In genomic region chr3L:4393642-4394041, dm6 we compare ENCODE assay signal across 3 fruit fly cellular contexts.
TF ChIP-seq lines count a peak whose summit lies in the region.

No protein-coding gene starts in this region.

- TF ChIP-seq CTCF in whole organism, embryonic (GFP tag; optimal IDR thresholded peaks at IDR 0.05; lab: Kevin White, UChicago), result no peak

TF ChIP-seq in whole organism, embryonic, 481 proteins besides CTCF, POLR2A, EP300 and RAD21:
- no peak for TF ChIP-seq CG2116 (GFP tag; optimal IDR thresholded peaks at IDR 0.05; lab: Kevin White, UChicago)
- no peak for TF ChIP-seq CG33213 (GFP tag; optimal IDR thresholded peaks at IDR 0.05; lab: Kevin White, UChicago)
- TF ChIP-seq br (optimal IDR thresholded peaks at IDR 0.05; lab: Kevin White, UChicago), result no peak
- peak; percentile 18; the same call in 1 of the 2 replicates for TF ChIP-seq CG4730 (GFP tag; IDR thresholded peaks at IDR 0.05; lab: Robert Waterston, UW)
- no peak for TF ChIP-seq dmrt11E (tag; optimal IDR thresholded peaks at IDR 0.05; lab: Kevin White, UChicago)
- TF ChIP-seq Chrac-16 (GFP tag; optimal IDR thresholded peaks at IDR 0.05; lab: Kevin White, UChicago), result no peak
- TF ChIP-seq Drgx (GFP tag; IDR thresholded peaks at IDR 0.05; lab: Robert Waterston, UW), result peak; percentile 53; the same call in 1 of the 2 replicates
- no peak for TF ChIP-seq ase (GFP tag; IDR thresholded peaks at IDR 0.05; lab: Robert Waterston, UW)
- no peak for TF ChIP-seq HLH54F (GFP tag; optimal IDR thresholded peaks at IDR 0.05; lab: Kevin White, UChicago)

TF ChIP-seq in whole organism, prepupa, 60 proteins besides CTCF, POLR2A, EP300 and RAD21:
- TF ChIP-seq Sox14 (GFP tag; optimal IDR thresholded peaks at IDR 0.05; lab: Kevin White, UChicago) (peak; percentile 8), CG3919 (GFP tag; optimal IDR thresholded peaks at IDR 0.05; lab: Kevin White, UChicago) (peak; percentile 37), fd85E (GFP tag; optimal IDR thresholded peaks at IDR 0.05; lab: Kevin White, UChicago) (no peak), Ets21C (GFP tag; optimal IDR thresholded peaks at IDR 0.05; lab: Kevin White, UChicago) (no peak), CG11902 (GFP tag; optimal IDR thresholded peaks at IDR 0.05; lab: Kevin White, UChicago) (no peak), CG34406 (GFP tag; optimal IDR thresholded peaks at IDR 0.05; lab: Kevin White, UChicago) (no peak), eg (GFP tag; IDR thresholded peaks at IDR 0.05; lab: Robert Waterston, UW) (peak; percentile 39; the same call in 2 of the 3 replicates), CG10631 (GFP tag; optimal IDR thresholded peaks at IDR 0.05; lab: Kevin White, UChicago) (no peak), Met (GFP tag; optimal IDR thresholded peaks at IDR 0.05; lab: Kevin White, UChicago) (no peak), OdsH (GFP tag; optimal IDR thresholded peaks at IDR 0.05; lab: Kevin White, UChicago) (peak; percentile 19), ss (GFP tag; optimal IDR thresholded peaks at IDR 0.05; lab: Kevin White, UChicago) (no peak), CG6163 (GFP tag; IDR thresholded peaks at IDR 0.05; lab: Robert Waterston, UW) (peak; percentile 45; the same call in 1 of the 3 replicates), CG6276 (GFP tag; optimal IDR thresholded peaks at IDR 0.05; lab: Kevin White, UChicago) (peak; percentile 20), achi (GFP tag; optimal IDR thresholded peaks at IDR 0.05; lab: Kevin White, UChicago) (peak; percentile 10), Sox15 (GFP tag; optimal IDR thresholded peaks at IDR 0.05; lab: Kevin White, UChicago) (no peak), Hr4 (GFP tag; optimal IDR thresholded peaks at IDR 0.05; lab: Kevin White, UChicago) (peak; percentile 16), dac (GFP tag; optimal IDR thresholded peaks at IDR 0.05; lab: Kevin White, UChicago) (no peak), Eip75B (GFP tag; optimal IDR thresholded peaks at IDR 0.05; lab: Kevin White, UChicago) (no peak), salr (GFP tag; optimal IDR thresholded peaks at IDR 0.05; lab: Kevin White, UChicago) (peak in 1 of 2 experiments; percentile 21), CG4318 (GFP tag; optimal IDR thresholded peaks at IDR 0.05; lab: Kevin White, UChicago) (no peak), CG32006 (GFP tag; optimal IDR thresholded peaks at IDR 0.05; lab: Kevin White, UChicago) (peak; percentile 29)

TF ChIP-seq in whole organism, pupa, 21 proteins besides CTCF, POLR2A, EP300 and RAD21:
- TF ChIP-seq CG8301 (tag; optimal IDR thresholded peaks at IDR 0.05; lab: Kevin White, UChicago) (peak; percentile 4), CG10348 (GFP tag; IDR thresholded peaks at IDR 0.05; lab: Robert Waterston, UW) (no peak), CG13204 (GFP tag; optimal IDR thresholded peaks at IDR 0.05; lab: Kevin White, UChicago) (no peak), Ets98B (GFP tag; IDR thresholded peaks at IDR 0.05; lab: Robert Waterston, UW) (peak; percentile 50), EcR (GFP tag; optimal IDR thresholded peaks at IDR 0.05; lab: Kevin White, UChicago) (no peak), rn (GFP tag; IDR thresholded peaks at IDR 0.05; lab: Robert Waterston, UW) (no peak), CG9948 (tag; optimal IDR thresholded peaks at IDR 0.05; lab: Kevin White, UChicago) (no peak), CG34367 (tag; optimal IDR thresholded peaks at IDR 0.05; lab: Kevin White, UChicago) (no peak), CG17806 (tag; optimal IDR thresholded peaks at IDR 0.05; lab: Kevin White, UChicago) (no peak), CG14655 (GFP tag; optimal IDR thresholded peaks at IDR 0.05; lab: Kevin White, UChicago) (peak; percentile 35), CG12605 (GFP tag; IDR thresholded peaks at IDR 0.05; lab: Robert Waterston, UW) (no peak), CG32121 (GFP tag; IDR thresholded peaks at IDR 0.05; lab: Robert Waterston, UW) (no peak), CG15710 (tag; optimal IDR thresholded peaks at IDR 0.05; lab: Kevin White, UChicago) (no peak), CG4496 (GFP tag; IDR thresholded peaks at IDR 0.05; lab: Robert Waterston, UW) (0 out of 3 replicates have a peak, but pooled peaks have one; percentile 45), CG8159 (tag; optimal IDR thresholded peaks at IDR 0.05; lab: Kevin White, UChicago) (no peak), Snoo (tag; optimal IDR thresholded peaks at IDR 0.05; lab: Kevin White, UChicago) (no peak), gl (tag; optimal IDR thresholded peaks at IDR 0.05; lab: Kevin White, UChicago) (no peak), D1 (tag; optimal IDR thresholded peaks at IDR 0.05; lab: Kevin White, UChicago) (no peak), Pif1A (GFP tag; optimal IDR thresholded peaks at IDR 0.05; lab: Kevin White, UChicago) (no peak), Pif1B (GFP tag; optimal IDR thresholded peaks at IDR 0.05; lab: Kevin White, UChicago) (no peak), fd96Ca (GFP tag; IDR thresholded peaks at IDR 0.05; lab: Robert Waterston, UW) (peak; percentile 66; the same call in 2 of the 3 replicates)
